Fruit fly (Drosophila melanogaster) whole organism, embryonic: Measurements from ENCODE around the gene CG8149.

Experiments used
- BEAF-32 ChIP-seq: fragments of 200-800 bp; sonication (Bioruptor generic); optimal IDR thresholded peaks from 3 replicates; lab custom pipeline; 2017; ENCODE audit warnings: missing biosample characterization, missing genetic modification characterization, mild to moderate bottlenecking, moderate library complexity, missing genetic modification reagents
- Bdp1 ChIP-seq: fragments of 200-800 bp; sonication (Bioruptor generic); optimal IDR thresholded peaks from 3 replicates; lab custom pipeline; 2016; ENCODE audit warnings: missing biosample characterization, missing genetic modification characterization
- Bgb ChIP-seq: fragments of 200-800 bp; sonication (Bioruptor generic); IDR thresholded peaks from 2 replicates; pipeline ENCODE4 v1.3.6; 2022; ENCODE audit warnings: missing biosample characterization, missing genetic modification characterization; ENCODE audit not compliant: partially characterized antibody
- BtbVII ChIP-seq: fragments of 200-800 bp; sonication (Bioruptor generic); optimal IDR thresholded peaks from 3 replicates; lab custom pipeline; 2017; ENCODE audit warnings: missing biosample characterization, mild to moderate bottlenecking, missing genetic modification characterization
- CG10274 ChIP-seq: fragments of 200-800 bp; sonication (Bioruptor generic); optimal IDR thresholded peaks from 3 replicates; lab custom pipeline; 2017; ENCODE audit warnings: missing biosample characterization, mild to moderate bottlenecking, missing genetic modification characterization
- CG10959 ChIP-seq: fragments of 200-800 bp; sonication (Bioruptor generic); IDR thresholded peaks from 2 replicates; pipeline ENCODE4 v1.3.6; 2022; ENCODE audit warnings: missing biosample characterization, missing genetic modification characterization
- CG12391 ChIP-seq: fragments of 200-800 bp; sonication (Bioruptor generic); optimal IDR thresholded peaks from 3 replicates; lab custom pipeline; 2018; ENCODE audit warnings: missing biosample characterization, mild to moderate bottlenecking, missing genetic modification characterization, moderate library complexity
- CG15479 ChIP-seq: fragments of 200-800 bp; sonication (Bioruptor generic); optimal IDR thresholded peaks from 3 replicates; lab custom pipeline; 2019; ENCODE audit warnings: missing biosample characterization, mild to moderate bottlenecking, missing genetic modification characterization, moderate library complexity
- CG17359 ChIP-seq: fragments of 200-800 bp; sonication (Bioruptor generic); optimal IDR thresholded peaks from 3 replicates; lab custom pipeline; 2018; ENCODE audit warnings: missing biosample characterization, mild to moderate bottlenecking, missing genetic modification characterization, moderate library complexity
- CG17361 ChIP-seq: fragments of 200-800 bp; sonication (Bioruptor generic); IDR thresholded peaks from 3 replicates; pipeline ENCODE4 v1.3.6; 2022; ENCODE audit warnings: missing biosample characterization, missing genetic modification characterization
- CG2889 ChIP-seq: fragments of 200-800 bp; sonication (Bioruptor generic); IDR thresholded peaks from 3 replicates; pipeline ENCODE4 v1.3.6; 2022; ENCODE audit warnings: missing biosample characterization, missing genetic modification characterization
- CG34376 ChIP-seq: fragments of 200-800 bp; sonication (Bioruptor generic); optimal IDR thresholded peaks from 2 replicates; lab custom pipeline; 2018; ENCODE audit warnings: missing biosample characterization, mild to moderate bottlenecking, missing genetic modification characterization
- CG3838 ChIP-seq: fragments of 200-800 bp; sonication (Bioruptor generic); optimal IDR thresholded peaks from 3 replicates; lab custom pipeline; 2016; ENCODE audit warnings: missing biosample characterization, missing genetic modification characterization
- CG4820 ChIP-seq: fragments of 200-800 bp; sonication (Bioruptor generic); optimal IDR thresholded peaks from 3 replicates; lab custom pipeline; 2016; ENCODE audit warnings: missing biosample characterization, missing genetic modification characterization
- CG5180 ChIP-seq: fragments of 200-800 bp; sonication (Bioruptor generic); optimal IDR thresholded peaks from 3 replicates; lab custom pipeline; 2017; ENCODE audit warnings: missing biosample characterization, missing genetic modification characterization, mild to moderate bottlenecking, moderate library complexity, missing genetic modification reagents
- CG5953 ChIP-seq: fragments of 200-800 bp; sonication (Bioruptor generic); IDR thresholded peaks from 2 replicates; pipeline ENCODE4 v1.3.6; 2022; ENCODE audit warnings: missing biosample characterization, missing genetic modification characterization
- CG7556 ChIP-seq: fragments of 200-800 bp; sonication (Bioruptor generic); optimal IDR thresholded peaks from 2 replicates; lab custom pipeline; 2017; ENCODE audit warnings: missing biosample characterization, mild to moderate bottlenecking, missing genetic modification characterization
- Dad ChIP-seq: fragments of 200-800 bp; sonication (Bioruptor generic); optimal IDR thresholded peaks from 3 replicates; lab custom pipeline; 2016; ENCODE audit warnings: missing biosample characterization, missing genetic modification characterization
- Dp ChIP-seq: fragments of 200-800 bp; sonication (Bioruptor generic); optimal IDR thresholded peaks from 2 replicates; lab custom pipeline; 2018; ENCODE audit warnings: missing biosample characterization, mild to moderate bottlenecking, missing genetic modification characterization, moderate library complexity
- H15 ChIP-seq: fragments of 200-800 bp; sonication (Bioruptor generic); IDR thresholded peaks from 3 replicates; pipeline ENCODE4 v1.3.6; 2022; ENCODE audit warnings: missing biosample characterization, missing genetic modification characterization
- HmgZ ChIP-seq: fragments of 200-800 bp; sonication (Bioruptor generic); optimal IDR thresholded peaks from 2 replicates; lab custom pipeline; 2018; ENCODE audit warnings: missing biosample characterization, mild to moderate bottlenecking, missing genetic modification characterization
- Hmx ChIP-seq: fragments of 200-800 bp; sonication (Bioruptor generic); optimal IDR thresholded peaks from 2 replicates; lab custom pipeline; 2016; ENCODE audit warnings: missing biosample characterization, missing genetic modification characterization
- Hr3 ChIP-seq: fragments of 200-800 bp; sonication (Bioruptor generic); optimal IDR thresholded peaks from 3 replicates; lab custom pipeline; 2016; ENCODE audit warnings: missing biosample characterization, missing genetic modification characterization
- Lhr ChIP-seq: fragments of 200-800 bp; sonication (Bioruptor generic); optimal IDR thresholded peaks from 3 replicates; lab custom pipeline; 2017; ENCODE audit warnings: mild to moderate bottlenecking, missing biosample characterization, missing genetic modification reagents, missing genetic modification characterization
- Myb ChIP-seq: fragments of 200-800 bp; sonication (Bioruptor generic); optimal IDR thresholded peaks from 2 replicates; lab custom pipeline; 2016; ENCODE audit warnings: missing biosample characterization, missing genetic modification characterization
- Spps ChIP-seq: fragments of 200-800 bp; sonication (Bioruptor generic); optimal IDR thresholded peaks from 2 replicates; lab custom pipeline; 2018; ENCODE audit warnings: missing biosample characterization, mild to moderate bottlenecking, missing genetic modification characterization
- TFAM ChIP-seq: fragments of 200-800 bp; sonication (Bioruptor generic); optimal IDR thresholded peaks from 2 replicates; lab custom pipeline; 2017; ENCODE audit warnings: missing biosample characterization, missing genetic modification characterization, inconsistent platforms
- Trl ChIP-seq, 3 experiments: fragments of >200 bp in 2 of 3; fragments of 200-800 bp in 1 of 3; sonication (Bioruptor generic) in 1 of 3; optimal IDR thresholded peaks; 2 replicates in 1 of 3; 3 replicates in 2 of 3; lab custom pipeline; 2016 to 2017; ENCODE audit warnings: missing biosample characterization in 1 of 3, missing genetic modification characterization in 1 of 3
- Xrp1 ChIP-seq: fragments of 200-800 bp; sonication (Bioruptor generic); IDR thresholded peaks from 2 replicates; pipeline ENCODE4 v1.3.6; 2022; ENCODE audit warnings: missing biosample characterization, missing genetic modification characterization
- caup ChIP-seq: fragments of 200-800 bp; sonication (Bioruptor generic); optimal IDR thresholded peaks from 3 replicates; lab custom pipeline; 2017; ENCODE audit warnings: missing biosample characterization, mild to moderate bottlenecking, missing genetic modification characterization, moderate library complexity; ENCODE audit not compliant: severe bottlenecking
- corto ChIP-seq: fragments of 200-800 bp; sonication (Bioruptor generic); optimal IDR thresholded peaks from 2 replicates; lab custom pipeline; 2016; ENCODE audit warnings: missing biosample characterization, mild to moderate bottlenecking, missing genetic modification characterization, moderate library complexity
- croc ChIP-seq: fragments of 200-800 bp; sonication (Bioruptor generic); conservative IDR thresholded peaks from 3 replicates; pipeline ENCODE4 v1.3.6; 2022; ENCODE audit warnings: missing biosample characterization, missing genetic modification characterization
- dan ChIP-seq: fragments of 200-800 bp; sonication (Bioruptor generic); IDR thresholded peaks from 2 replicates; pipeline ENCODE4 v1.3.6; 2022; ENCODE audit warnings: missing biosample characterization, missing genetic modification characterization
- gem ChIP-seq: fragments of 200-800 bp; sonication (Bioruptor generic); optimal IDR thresholded peaks from 2 replicates; lab custom pipeline; 2019; ENCODE audit warnings: missing biosample characterization, mild to moderate bottlenecking, missing genetic modification characterization, moderate library complexity
- grn ChIP-seq: fragments of 200-800 bp; sonication (Bioruptor generic); optimal IDR thresholded peaks from 3 replicates; lab custom pipeline; 2017; ENCODE audit warnings: missing biosample characterization, missing genetic modification characterization
- inv ChIP-seq: fragments of 200-800 bp; sonication (Bioruptor generic); IDR thresholded peaks from 2 replicates; pipeline ENCODE4 v1.3.6; 2022; ENCODE audit warnings: missing biosample characterization, missing genetic modification characterization; ENCODE audit not compliant: partially characterized antibody
- kni ChIP-seq: fragments of 200-800 bp; sonication (Bioruptor generic); optimal IDR thresholded peaks from 3 replicates; lab custom pipeline; 2017; ENCODE audit warnings: mild to moderate bottlenecking, missing biosample characterization, missing genetic modification reagents, missing genetic modification characterization
- lilli ChIP-seq: fragments of 200-800 bp; sonication (Bioruptor generic); optimal IDR thresholded peaks from 3 replicates; lab custom pipeline; 2016; ENCODE audit warnings: missing biosample characterization, missing genetic modification characterization
- nom ChIP-seq: fragments of 200-800 bp; sonication (Bioruptor generic); optimal IDR thresholded peaks from 2 replicates; lab custom pipeline; 2017; ENCODE audit warnings: missing biosample characterization, missing genetic modification characterization, mild to moderate bottlenecking, moderate library complexity, missing genetic modification reagents
- odd ChIP-seq: fragments of 200-800 bp; sonication (Bioruptor generic); optimal IDR thresholded peaks from 2 replicates; lab custom pipeline; 2017; ENCODE audit warnings: missing biosample characterization, mild to moderate bottlenecking, missing genetic modification characterization
- peb ChIP-seq: fragments of 200-800 bp; sonication (Bioruptor generic); IDR thresholded peaks from 2 replicates; pipeline ENCODE4 v1.3.6; 2022; ENCODE audit warnings: missing biosample characterization, missing genetic modification characterization
- phol ChIP-seq: fragments of 200-800 bp; sonication (Bioruptor generic); optimal IDR thresholded peaks from 3 replicates; lab custom pipeline; 2018; ENCODE audit warnings: missing biosample characterization, mild to moderate bottlenecking, missing genetic modification characterization, moderate library complexity
- prd ChIP-seq, 3 experiments: fragments of >200 bp in 2 of 3; fragments of 200-800 bp in 1 of 3; sonication (Bioruptor generic) in 1 of 3; optimal IDR thresholded peaks in 2 of 3; IDR thresholded peaks in 1 of 3; 2 replicates in 2 of 3; 3 replicates in 1 of 3; pipeline versions ENCODE4 v1.3.6 to Lab custom; 2017 to 2022; ENCODE audit warnings: missing biosample characterization in 1 of 3, missing genetic modification characterization in 1 of 3
- repo ChIP-seq: fragments of 200-800 bp; sonication (Bioruptor generic); optimal IDR thresholded peaks from 2 replicates; lab custom pipeline; 2016; ENCODE audit warnings: missing biosample characterization, missing genetic modification characterization
- schlank ChIP-seq: fragments of 200-800 bp; sonication (Bioruptor generic); optimal IDR thresholded peaks from 2 replicates; lab custom pipeline; 2018; ENCODE audit warnings: missing biosample characterization, mild to moderate bottlenecking, missing genetic modification characterization
- sens-2 ChIP-seq: fragments of 200-800 bp; sonication (Bioruptor generic); IDR thresholded peaks from 2 replicates; pipeline ENCODE4 v1.3.6; 2022; ENCODE audit warnings: missing biosample characterization, missing genetic modification characterization
- tap ChIP-seq: fragments of 200-800 bp; optimal IDR thresholded peaks from 3 replicates; lab custom pipeline; 2019; ENCODE audit warnings: missing biosample characterization, mild to moderate bottlenecking, missing genetic modification characterization, moderate library complexity
- trem ChIP-seq: fragments of 200-800 bp; optimal IDR thresholded peaks from 3 replicates; lab custom pipeline; 2019; ENCODE audit warnings: missing biosample characterization, mild to moderate bottlenecking, missing genetic modification characterization, moderate library complexity
- twi ChIP-seq: fragments of 200-800 bp; optimal IDR thresholded peaks from 2 replicates; lab custom pipeline; 2019; ENCODE audit warnings: missing biosample characterization, mild to moderate bottlenecking, missing genetic modification characterization, moderate library complexity

Gene CG8149

dm6 chr3R:9496748-9497147 lies 7.7 kb upstream of the CG8149 start (continued):
- no peak for TF ChIP-seq TFAM (GFP tag; lab: Kevin White, UChicago)
- peak; percentile 94 for TF ChIP-seq HmgZ (tag; lab: Kevin White, UChicago)
- TF ChIP-seq BtbVII (GFP tag; lab: Kevin White, UChicago): peak; percentile 38
- TF ChIP-seq Bdp1 (GFP tag; lab: Kevin White, UChicago): peak; percentile 55
- no peak for TF ChIP-seq Trl (optimal IDR thresholded peaks at IDR 0.05; lab: Kevin White, UChicago)
- TF ChIP-seq Trl (GFP tag; optimal IDR thresholded peaks at IDR 0.05; lab: Kevin White, UChicago): peak; percentile 92
- peak; percentile 5 for TF ChIP-seq Hmx (GFP tag; lab: Kevin White, UChicago)
- peak; percentile 81 for TF ChIP-seq Dad
- TF ChIP-seq Dp (GFP tag; lab: Kevin White, UChicago): peak; percentile 100
- TF ChIP-seq croc: peak; percentile 30; the same call in 1 of the 3 replicates
- no peak for TF ChIP-seq corto (GFP tag; lab: Kevin White, UChicago)
- TF ChIP-seq trem: peak; percentile 84
- no peak for TF ChIP-seq prd (optimal IDR thresholded peaks at IDR 0.05; lab: Kevin White, UChicago)
- TF ChIP-seq prd (GFP tag; IDR thresholded peaks at IDR 0.05; lab: Robert Waterston, UW): peak; percentile 49; the same call in 1 of the 3 replicates
- no peak for TF ChIP-seq CG15479 (GFP tag; lab: Kevin White, UChicago)
- TF ChIP-seq lilli (GFP tag; lab: Kevin White, UChicago): peak; percentile 88
- TF ChIP-seq grn (GFP tag; lab: Kevin White, UChicago): peak; percentile 84
- peak; percentile 64 for TF ChIP-seq CG17359 (tag; lab: Kevin White, UChicago)
- peak; percentile 57 for TF ChIP-seq Xrp1 (GFP tag; lab: Robert Waterston, UW)
- peak; percentile 67 for TF ChIP-seq CG7556 (GFP tag; lab: Kevin White, UChicago)
- peak; percentile 76 for TF ChIP-seq twi (tag; lab: Kevin White, UChicago)
- TF ChIP-seq CG10274: no peak
- peak; percentile 68 for TF ChIP-seq Hr3
- no peak for TF ChIP-seq sens-2 (GFP tag; lab: Robert Waterston, UW)
- no peak for TF ChIP-seq CG4820 (GFP tag; lab: Kevin White, UChicago)
- TF ChIP-seq CG5180 (GFP tag; lab: Kevin White, UChicago): no peak
- TF ChIP-seq tap (tag; lab: Kevin White, UChicago): no peak
- no peak for TF ChIP-seq peb (GFP tag; lab: Robert Waterston, UW)
- TF ChIP-seq Myb (GFP tag; lab: Kevin White, UChicago): peak; percentile 86
- peak; percentile 74 for TF ChIP-seq caup (GFP tag; lab: Kevin White, UChicago)
- TF ChIP-seq CG10959 (GFP tag; lab: Robert Waterston, UW): no peak
- peak; percentile 81 for TF ChIP-seq phol (tag; lab: Kevin White, UChicago)
- no peak for TF ChIP-seq kni (GFP tag; lab: Kevin White, UChicago)
- peak; percentile 90 for TF ChIP-seq CG34376 (GFP tag; lab: Kevin White, UChicago)
- peak; percentile 58 for TF ChIP-seq gem (tag; lab: Kevin White, UChicago)
- no peak for TF ChIP-seq odd (GFP tag; lab: Kevin White, UChicago)
- peak; percentile 20 for TF ChIP-seq nom (GFP tag; lab: Kevin White, UChicago)
- peak; percentile 85 for TF ChIP-seq Bgb (GFP tag; lab: Robert Waterston, UW)
- TF ChIP-seq inv (GFP tag; lab: Robert Waterston, UW): peak; percentile 35; the same call in 1 of the 2 replicates
- peak; percentile 65 for TF ChIP-seq CG17361 (GFP tag; lab: Robert Waterston, UW)
- no peak for TF ChIP-seq CG5953 (GFP tag; lab: Robert Waterston, UW)
- peak; percentile 33 for TF ChIP-seq CG3838 (GFP tag; lab: Kevin White, UChicago)
- peak; percentile 58 for TF ChIP-seq schlank (tag; lab: Kevin White, UChicago)
- TF ChIP-seq BEAF-32 (GFP tag; lab: Kevin White, UChicago): peak; percentile 58
- TF ChIP-seq H15 (GFP tag; lab: Robert Waterston, UW): peak; percentile 55; the same call in 1 of the 3 replicates
- no peak for TF ChIP-seq CG2889 (GFP tag; lab: Robert Waterston, UW)
- no peak for TF ChIP-seq dan (GFP tag; lab: Robert Waterston, UW)
- peak; percentile 38 for TF ChIP-seq repo (GFP tag; lab: Kevin White, UChicago)
- peak; percentile 91 for TF ChIP-seq Lhr (GFP tag; lab: Kevin White, UChicago)
- peak; percentile 67 for TF ChIP-seq CG12391 (tag; lab: Kevin White, UChicago)
- no peak for TF ChIP-seq Spps (tag; lab: Kevin White, UChicago)
